Worm (Caenorhabditis elegans): Measurements from ENCODE around the gene F55G11.6.

ce11 chrIV:12941254-12941653 lies 16.6 kb upstream of the F55G11.6 start, which contains the start of gene dod-24:
- TF ChIP-seq sma-3 (GFP tag; optimal IDR thresholded peaks at IDR 0.05) (no peak), ZK546.5 (tag; optimal IDR thresholded peaks at IDR 0.05) (no peak)

All from whole organism, L2 larva.